Fruit fly (Drosophila melanogaster) whole organism, adult: Measurements from ENCODE around the gene CG3117.

Source experiments
- CG7045 ChIP-seq: fragments of 200-800 bp; sonication (Bioruptor generic); optimal IDR thresholded peaks from 2 replicates; lab custom pipeline; 2017; ENCODE audit warnings: missing biosample characterization, mild to moderate bottlenecking, missing genetic modification characterization
- tj ChIP-seq: fragments of 200-800 bp; sonication (Bioruptor generic); optimal IDR thresholded peaks from 3 replicates; lab custom pipeline; 2017; ENCODE audit warnings: missing biosample characterization, mild to moderate bottlenecking, missing genetic modification characterization, moderate library complexity

DNA sequence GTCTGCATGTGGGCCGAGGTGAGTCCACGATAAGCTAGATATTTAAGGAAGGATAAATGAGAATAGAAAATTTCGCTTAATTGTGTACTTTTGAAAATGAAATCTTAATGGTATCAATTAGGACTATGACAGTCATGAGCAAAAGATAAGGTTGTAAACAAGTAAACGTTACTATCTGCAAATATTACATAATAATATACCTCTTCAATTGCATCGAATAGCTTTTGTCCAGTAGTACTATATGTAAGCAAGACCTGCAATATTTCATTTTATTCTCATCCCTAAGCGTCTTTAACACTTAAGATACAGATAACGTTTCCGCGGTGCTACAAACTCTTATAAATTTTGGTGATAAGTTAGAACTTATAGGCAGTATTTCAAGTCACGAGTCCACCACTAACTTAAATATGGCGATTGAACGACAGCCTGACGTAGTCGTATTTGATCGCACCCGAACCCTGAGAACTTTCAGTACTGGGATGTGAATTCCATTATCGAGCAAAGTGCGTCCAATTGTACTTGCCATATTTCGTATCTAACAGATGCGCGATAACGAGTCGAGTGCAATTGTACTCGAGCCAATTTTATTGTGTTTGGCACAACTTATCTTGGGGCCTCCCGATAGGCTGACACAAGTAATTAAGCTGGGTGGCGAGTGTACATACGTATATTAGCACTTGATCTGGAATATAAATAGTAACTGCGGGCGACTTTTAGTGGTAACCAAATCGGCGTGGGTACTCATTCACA is 18.7 kb upstream of the CG3117 start:
- TF ChIP-seq CG7045 (GFP tag; lab: Kevin White, UChicago) (no peak), tj (GFP tag; lab: Kevin White, UChicago) (no peak)
